Worm (Caenorhabditis elegans): ENCODE results near the gene R01H10.4.

Gene R01H10.4

ce11 chrIII:10236291-10236871, 18.2 kb upstream of the R01H10.4 start:
- TF ChIP-seq dve-1 (tag; optimal IDR thresholded peaks at IDR 0.05) = no peak
- no peak for TF ChIP-seq ceh-18 (tag; optimal IDR thresholded peaks at IDR 0.05)
- no peak for TF ChIP-seq hlh-15 (tag; optimal IDR thresholded peaks at IDR 0.05)
- TF ChIP-seq eyg-1 (tag; optimal IDR thresholded peaks at IDR 0.05) = no peak
- TF ChIP-seq C38D4.7 (GFP tag; optimal IDR thresholded peaks at IDR 0.05) = no peak
- TF ChIP-seq ceh-45 (GFP tag; IDR thresholded peaks at IDR 0.05) = no peak
- no peak for TF ChIP-seq pax-1 (tag; optimal IDR thresholded peaks at IDR 0.05)
- no peak for TF ChIP-seq ref-2 (tag; optimal IDR thresholded peaks at IDR 0.05)
- TF ChIP-seq pat-9 (tag; optimal IDR thresholded peaks at IDR 0.05) = no peak
- no peak for TF ChIP-seq ahr-1 (tag; optimal IDR thresholded peaks at IDR 0.05)
- no peak for TF ChIP-seq elt-4 (tag; optimal IDR thresholded peaks at IDR 0.05)
- no peak for TF ChIP-seq T23F11.4 (GFP tag; optimal IDR thresholded peaks at IDR 0.05)
- TF ChIP-seq unc-86 (tag; optimal IDR thresholded peaks at IDR 0.05) = no peak
- no peak for TF ChIP-seq nhr-232 (tag; optimal IDR thresholded peaks at IDR 0.05)
- TF ChIP-seq pros-1 (tag; optimal IDR thresholded peaks at IDR 0.05) = no peak

DNA sequence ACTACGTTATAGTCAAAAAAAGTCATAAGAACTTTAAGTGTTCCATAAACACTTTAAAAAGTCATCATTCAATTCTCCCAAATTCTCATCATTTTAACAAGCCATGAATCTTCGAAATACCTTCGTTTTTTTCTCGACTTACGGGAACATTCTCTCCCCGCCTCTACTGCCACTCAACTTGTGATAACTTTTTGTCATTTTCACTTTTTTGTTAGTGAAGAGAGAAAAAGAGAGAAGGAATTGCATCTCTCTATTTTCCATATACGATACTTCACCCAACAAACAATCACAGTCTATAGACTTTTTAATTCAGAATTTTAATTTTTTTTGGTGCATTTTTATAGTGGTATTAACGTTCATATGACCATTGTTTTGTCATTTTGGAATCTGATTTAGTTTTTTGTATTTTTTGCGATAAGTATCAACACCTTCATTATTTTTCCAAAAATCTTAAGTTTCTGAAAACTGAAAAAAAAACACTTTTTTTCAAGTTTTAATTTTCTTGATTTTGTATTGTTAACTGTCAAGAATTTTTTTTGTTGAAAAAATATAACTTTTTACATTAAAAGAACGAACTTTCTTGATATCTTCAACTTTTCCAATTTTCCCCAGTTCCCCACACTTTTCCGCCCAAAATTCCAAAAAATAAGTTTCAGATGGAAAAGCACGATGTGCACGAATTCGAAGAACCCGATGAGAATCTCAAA, 16.0 kb upstream of the R01H10.4 start, which contains the start of gene Y70G10A.3:
Gene Y70G10A.3 (plus strand): TSS at position 657 of the 707 bp plus-strand sequence.
- no peak for TF ChIP-seq Y22D7AL.16 (tag; optimal IDR thresholded peaks at IDR 0.05)
- TF ChIP-seq ceh-6 (GFP tag; optimal IDR thresholded peaks at IDR 0.05) = no peak
- no peak for TF ChIP-seq sox-2 (GFP tag; IDR thresholded peaks at IDR 0.05)
- no peak for TF ChIP-seq hlh-8 (tag; optimal IDR thresholded peaks at IDR 0.05)
- no peak for TF ChIP-seq mec-3 (tag; optimal IDR thresholded peaks at IDR 0.05; ENCODE audit: borderline replicate concordance)
- TF ChIP-seq ceh-18 (tag; optimal IDR thresholded peaks at IDR 0.05) = no peak
- no peak for TF ChIP-seq pag-3 (tag; optimal IDR thresholded peaks at IDR 0.05; ENCODE audit: borderline replicate concordance)
- no peak for TF ChIP-seq rnt-1 (tag; optimal IDR thresholded peaks at IDR 0.05)
- no peak for TF ChIP-seq ceh-24 (tag; optimal IDR thresholded peaks at IDR 0.05)
- no peak for TF ChIP-seq C38D4.7 (GFP tag; optimal IDR thresholded peaks at IDR 0.05)

- no peak for TF ChIP-seq lim-6 (tag; optimal IDR thresholded peaks at IDR 0.05)
- TF ChIP-seq ceh-30 (tag; optimal IDR thresholded peaks at IDR 0.05) = no peak
- TF ChIP-seq rnt-1 (tag; optimal IDR thresholded peaks at IDR 0.05) = no peak
- TF ChIP-seq npax-4 (tag; optimal IDR thresholded peaks at IDR 0.05) = no peak
- no peak for TF ChIP-seq elt-2 (tag; optimal IDR thresholded peaks at IDR 0.05)
- TF ChIP-seq C38D4.7 (GFP tag; optimal IDR thresholded peaks at IDR 0.05) = no peak
- no peak for TF ChIP-seq zip-5 (tag; optimal IDR thresholded peaks at IDR 0.05)
- TF ChIP-seq hlh-6 (tag; optimal IDR thresholded peaks at IDR 0.05) = no peak
- TF ChIP-seq fkh-10 (GFP tag; optimal IDR thresholded peaks at IDR 0.05) = no peak
- TF ChIP-seq pqm-1 (tag; optimal IDR thresholded peaks at IDR 0.05) = no peak
- no peak for TF ChIP-seq unc-42 (tag; optimal IDR thresholded peaks at IDR 0.05)
- TF ChIP-seq hlh-8 (tag; optimal IDR thresholded peaks at IDR 0.05) = no peak
- TF ChIP-seq ceh-31 (tag; optimal IDR thresholded peaks at IDR 0.05) = no peak
- TF ChIP-seq fkh-6 (tag; optimal IDR thresholded peaks at IDR 0.05) = no peak
- TF ChIP-seq ama-1 (optimal IDR thresholded peaks at IDR 0.05) = no peak
These were observed 14.5 kb upstream of the R01H10.4 start for ce11 chrIII:10240073-10240472.

DNA sequence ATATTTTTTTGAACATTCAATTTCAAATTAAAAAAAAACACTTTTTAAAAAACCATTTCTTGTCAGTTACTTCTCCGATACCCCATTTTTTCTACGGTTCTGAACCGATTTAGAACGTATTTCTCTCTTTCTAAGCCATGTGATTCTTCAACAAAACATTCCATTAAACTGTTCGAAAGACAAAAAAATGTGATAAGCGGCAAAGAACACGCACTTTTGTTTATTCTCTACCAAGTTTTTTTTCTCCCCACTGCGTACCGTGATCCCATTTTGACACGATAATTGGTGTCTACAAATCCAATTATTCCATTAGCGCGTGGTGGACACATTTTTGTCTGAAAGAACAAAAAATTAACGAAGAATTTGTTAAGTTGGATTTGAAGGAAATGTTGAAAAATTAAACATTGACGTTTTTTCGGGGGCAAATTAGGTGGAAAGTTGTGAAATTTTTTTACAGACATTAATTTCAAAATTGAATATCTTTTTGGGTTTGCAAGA, 13.2 kb upstream of the R01H10.4 start:
- no peak for TF ChIP-seq ref-2 (tag; optimal IDR thresholded peaks at IDR 0.05)
- no peak for TF ChIP-seq C38D4.7 (GFP tag; optimal IDR thresholded peaks at IDR 0.05)
- TF ChIP-seq ceh-18 (tag; optimal IDR thresholded peaks at IDR 0.05) = no peak
- TF ChIP-seq npax-4 (tag; optimal IDR thresholded peaks at IDR 0.05) = no peak
- no peak for TF ChIP-seq elt-4 (tag; optimal IDR thresholded peaks at IDR 0.05)
- no peak for TF ChIP-seq ceh-2 (tag; optimal IDR thresholded peaks at IDR 0.05)
- no peak for TF ChIP-seq unc-42 (tag; optimal IDR thresholded peaks at IDR 0.05)
- no peak for TF ChIP-seq ahr-1 (tag; optimal IDR thresholded peaks at IDR 0.05)
- TF ChIP-seq hlh-8 (tag; optimal IDR thresholded peaks at IDR 0.05) = no peak
- no peak for TF ChIP-seq T23F11.4 (GFP tag; optimal IDR thresholded peaks at IDR 0.05)
- no peak for TF ChIP-seq sox-2 (GFP tag; IDR thresholded peaks at IDR 0.05)
- no peak for TF ChIP-seq ceh-34 (tag; optimal IDR thresholded peaks at IDR 0.05)
